Fruit fly (Drosophila melanogaster): Measurements from ENCODE around the gene RpS4.

dm6 chr3L:13019249-13019956, 22.2 kb upstream of the RpS4 start:
- TF ChIP-seq Sin3A (optimal IDR thresholded peaks at IDR 0.05) (no peak), Myc (optimal IDR thresholded peaks at IDR 0.05) (no peak), h (optimal IDR thresholded peaks at IDR 0.05) (no peak), psq (optimal IDR thresholded peaks at IDR 0.05) (no peak), insv (optimal IDR thresholded peaks at IDR 0.05) (no peak), ttk (optimal IDR thresholded peaks at IDR 0.05) (no peak)
